Worm (Caenorhabditis elegans): Measurements from ENCODE around the gene C55A6.3.

- TF ChIP-seq nhr-11 (tag; optimal IDR thresholded peaks at IDR 0.05) (no peak), elt-1 (tag; optimal IDR thresholded peaks at IDR 0.05) (no peak), blmp-1 (tag; optimal IDR thresholded peaks at IDR 0.05; ENCODE audit: insufficient read depth) (no peak), nhr-77 (tag; optimal IDR thresholded peaks at IDR 0.05) (no peak), skn-1 (tag; optimal IDR thresholded peaks at IDR 0.05) (no peak), lsy-2 (tag; optimal IDR thresholded peaks at IDR 0.05) (no peak), ceh-16 (tag; optimal IDR thresholded peaks at IDR 0.05) (no peak)
These were observed 31.9 kb upstream of the C55A6.3 start, which contains the start of gene F38B7.10 for ce11 chrV:11545227-11545626.
